Worm (Caenorhabditis elegans) whole organism, L3 larva: Measurements from ENCODE around the gene str-35.

Source experiments
- ceh-28 ChIP-seq: fragments of 150-350 bp; optimal IDR thresholded peaks from 2 replicates; lab custom pipeline; 2014; ENCODE audit warnings: missing biosample characterization, missing genetic modification reagents, missing genetic modification characterization
- daf-12 ChIP-seq: fragments of 150-350 bp; optimal IDR thresholded peaks from 2 replicates; lab custom pipeline; 2014; ENCODE audit warnings: missing biosample characterization, missing genetic modification reagents, missing genetic modification characterization
- lin-15B ChIP-seq: fragments of 150-350 bp; optimal IDR thresholded peaks from 2 replicates; lab custom pipeline; 2014; ENCODE audit warnings: missing biosample characterization, missing genetic modification characterization
- pqm-1 ChIP-seq: fragments of 150-350 bp; optimal IDR thresholded peaks from 2 replicates; lab custom pipeline; 2017; ENCODE audit warnings: missing biosample characterization, missing genetic modification characterization, inconsistent platforms
- snpc-4 ChIP-seq: fragments of 150-350 bp; optimal IDR thresholded peaks from 2 replicates; lab custom pipeline; 2014; ENCODE audit warnings: missing biosample characterization, missing genetic modification characterization
- tbx-2 ChIP-seq: sonication (generic microtip); optimal IDR thresholded peaks from 2 replicates; lab custom pipeline; 2016; ENCODE audit warnings: mild to moderate bottlenecking, missing genetic modification characterization, missing compliant biosample characterization
- zag-1 ChIP-seq: fragments of 150-350 bp; optimal IDR thresholded peaks from 2 replicates; lab custom pipeline; 2014; ENCODE audit warnings: missing biosample characterization, missing genetic modification characterization
- ztf-11 ChIP-seq: fragments of 150-350 bp; optimal IDR thresholded peaks from 2 replicates; lab custom pipeline; 2014; ENCODE audit warnings: missing biosample characterization, missing genetic modification characterization

DNA sequence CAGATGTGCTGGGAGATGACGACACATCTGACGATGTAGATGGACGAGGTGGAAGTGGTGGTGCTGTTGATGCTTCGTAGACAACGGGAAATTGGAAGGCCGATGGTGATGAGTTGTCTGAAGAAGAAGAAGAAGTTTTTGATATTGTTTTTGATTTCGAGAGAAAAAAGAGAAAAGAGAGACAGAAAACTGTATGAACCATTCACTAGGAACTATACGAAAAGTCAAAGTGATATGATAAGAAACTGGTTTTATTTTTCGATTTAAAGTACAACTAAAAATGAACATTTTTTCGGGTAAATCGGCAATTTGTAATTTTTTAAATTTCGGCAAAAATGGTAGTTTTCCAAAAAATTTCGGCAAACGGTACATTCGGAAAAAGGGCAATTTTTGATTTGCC lies 44.0 kb downstream of the str-35 start:
- TF ChIP-seq ztf-11 (tag; lab: Kevin White, UChicago): no peak
- no peak for TF ChIP-seq zag-1 (tag; lab: Kevin White, UChicago)
- no peak for TF ChIP-seq lin-15B
- no peak for TF ChIP-seq pqm-1
- TF ChIP-seq daf-12: no peak
- TF ChIP-seq snpc-4 (tag; lab: Kevin White, UChicago): no peak
- TF ChIP-seq ceh-28 (tag; lab: Kevin White, UChicago): no peak
- no peak for TF ChIP-seq tbx-2 (tag; lab: Kevin White, UChicago)
